Worm (Caenorhabditis elegans) whole organism, L3 larva: Measurements from ENCODE around the gene nape-1.

Experiments used
- ceh-28 ChIP-seq: fragments of 150-350 bp; optimal IDR thresholded peaks from 2 replicates; lab custom pipeline; 2014; ENCODE audit warnings: missing biosample characterization, missing genetic modification reagents, missing genetic modification characterization
- ceh-82 ChIP-seq: fragments of 150-350 bp; optimal IDR thresholded peaks from 2 replicates; lab custom pipeline; 2014; ENCODE audit warnings: missing biosample characterization, missing genetic modification characterization
- fos-1 ChIP-seq: fragments of 150-350 bp; optimal IDR thresholded peaks from 2 replicates; lab custom pipeline; 2014; ENCODE audit warnings: missing biosample characterization, missing genetic modification characterization

DNA sequence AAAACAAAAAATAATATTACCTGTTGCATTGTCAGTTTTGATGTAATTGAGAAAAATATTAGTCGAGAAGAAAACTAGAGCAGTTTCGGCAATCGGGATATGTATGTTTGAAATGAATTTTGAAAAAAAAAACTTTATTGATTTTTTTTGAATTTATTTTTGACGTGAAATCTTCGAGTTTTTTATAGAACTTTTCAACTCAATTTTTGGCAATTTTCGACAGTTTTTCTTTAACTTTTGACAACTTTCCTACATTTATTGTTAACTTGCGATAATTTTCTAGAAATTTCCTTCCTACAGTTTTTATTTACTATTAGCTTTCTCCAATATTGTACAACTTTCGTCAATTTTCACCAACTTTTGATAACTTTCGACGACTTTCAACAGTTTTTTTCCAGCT is 38.8 kb downstream of the nape-1 start, which contains the start of gene Y37E11AL.12:
- TF ChIP-seq ceh-28 (tag; lab: Kevin White, UChicago) (no peak), fos-1 (tag; lab: Kevin White, UChicago) (no peak), ceh-82 (tag; lab: Kevin White, UChicago) (no peak)
